Fruit fly (Drosophila melanogaster) whole organism, adult: ENCODE data around the gene CG9263.

Source experiments
- CG11617 ChIP-seq: fragments of 200-800 bp; sonication (Bioruptor generic); optimal IDR thresholded peaks from 2 replicates; lab custom pipeline; 2017; ENCODE audit warnings: mild to moderate bottlenecking, missing biosample characterization, missing genetic modification reagents, missing genetic modification characterization
- CG12768 ChIP-seq: fragments of 200-800 bp; sonication (Bioruptor generic); optimal IDR thresholded peaks from 2 replicates; lab custom pipeline; 2017; ENCODE audit warnings: missing biosample characterization, missing genetic modification characterization, mild to moderate bottlenecking, moderate library complexity, missing genetic modification reagents
- CG14711 ChIP-seq: fragments of 200-800 bp; sonication (Bioruptor generic); optimal IDR thresholded peaks from 2 replicates; lab custom pipeline; 2018; ENCODE audit warnings: missing biosample characterization, mild to moderate bottlenecking, missing genetic modification characterization, moderate library complexity
- CG1620 ChIP-seq: fragments of 200-800 bp; sonication (Bioruptor generic); optimal IDR thresholded peaks from 2 replicates; lab custom pipeline; 2016; ENCODE audit warnings: missing biosample characterization, missing genetic modification characterization
- CG33017 ChIP-seq: fragments of 200-800 bp; sonication (Bioruptor generic); optimal IDR thresholded peaks from 2 replicates; lab custom pipeline; 2018; ENCODE audit warnings: missing biosample characterization, mild to moderate bottlenecking, missing genetic modification characterization, moderate library complexity
- CG5204 ChIP-seq: fragments of 200-800 bp; sonication (Bioruptor generic); optimal IDR thresholded peaks from 2 replicates; lab custom pipeline; 2016; ENCODE audit warnings: missing biosample characterization, missing genetic modification characterization
- CG7045 ChIP-seq: fragments of 200-800 bp; sonication (Bioruptor generic); optimal IDR thresholded peaks from 2 replicates; lab custom pipeline; 2017; ENCODE audit warnings: missing biosample characterization, mild to moderate bottlenecking, missing genetic modification characterization
- CG7101 ChIP-seq: fragments of 200-800 bp; sonication (Bioruptor generic); optimal IDR thresholded peaks from 2 replicates; lab custom pipeline; 2018; ENCODE audit warnings: missing biosample characterization, mild to moderate bottlenecking, missing genetic modification characterization, moderate library complexity
- Clk ChIP-seq: fragments of 200-800 bp; sonication (Bioruptor generic); optimal IDR thresholded peaks from 2 replicates; lab custom pipeline; 2017; ENCODE audit warnings: missing biosample characterization, missing genetic modification characterization
- Crg-1 ChIP-seq: fragments of 200-800 bp; sonication (Bioruptor generic); optimal IDR thresholded peaks from 2 replicates; lab custom pipeline; 2016; ENCODE audit warnings: missing biosample characterization, missing genetic modification characterization
- Hr96 ChIP-seq: fragments of 200-800 bp; sonication (Bioruptor generic); optimal IDR thresholded peaks from 2 replicates; lab custom pipeline; 2016; ENCODE audit warnings: missing biosample characterization, missing genetic modification characterization
- Mnt ChIP-seq: fragments of 200-800 bp; sonication (Bioruptor generic); optimal IDR thresholded peaks from 2 replicates; lab custom pipeline; 2016; ENCODE audit warnings: missing biosample characterization, mild to moderate bottlenecking, missing genetic modification characterization
- bab1 ChIP-seq: fragments of 200-800 bp; sonication (Bioruptor generic); optimal IDR thresholded peaks from 3 replicates; lab custom pipeline; 2019; ENCODE audit warnings: missing biosample characterization, mild to moderate bottlenecking, missing genetic modification characterization, moderate library complexity
- cic ChIP-seq: fragments of 200-800 bp; sonication (Bioruptor generic); optimal IDR thresholded peaks from 2 replicates; lab custom pipeline; 2017; ENCODE audit warnings: missing biosample characterization, mild to moderate bottlenecking, missing genetic modification characterization, moderate library complexity
- cnc ChIP-seq, 2 experiments: fragments of >200 bp; optimal IDR thresholded peaks; 2 replicates each; lab custom pipeline; 2017
- kay ChIP-seq: fragments of 200-800 bp; sonication (Bioruptor generic); peaks from one replicate; lab custom pipeline; 2016; ENCODE audit warnings: missing biosample characterization, missing genetic modification characterization, borderline replicate concordance
- ovo ChIP-seq: fragments of 200-800 bp; sonication (Bioruptor generic); optimal IDR thresholded peaks from 2 replicates; lab custom pipeline; 2016; ENCODE audit warnings: missing biosample characterization, missing genetic modification characterization
- pad ChIP-seq: fragments of 200-800 bp; sonication (Bioruptor generic); optimal IDR thresholded peaks from 3 replicates; lab custom pipeline; 2017; ENCODE audit warnings: missing biosample characterization, missing genetic modification characterization, mild to moderate bottlenecking, moderate library complexity, missing genetic modification reagents
- tj ChIP-seq: fragments of 200-800 bp; sonication (Bioruptor generic); optimal IDR thresholded peaks from 3 replicates; lab custom pipeline; 2017; ENCODE audit warnings: missing biosample characterization, mild to moderate bottlenecking, missing genetic modification characterization, moderate library complexity
- toe ChIP-seq: fragments of 200-800 bp; sonication (Bioruptor generic); optimal IDR thresholded peaks from 2 replicates; lab custom pipeline; 2016; ENCODE audit warnings: missing biosample characterization, missing genetic modification characterization

CG9263 gene

dm6 chr2L:13527541-13527940 is 14.8 kb downstream of the CG9263 start, which contains the start of gene CG33640:
CG33640 (plus strand) TSS chr2L:13527841.
- TF ChIP-seq toe (GFP tag; lab: Kevin White, UChicago), result no peak
- no peak for TF ChIP-seq cic
- no peak for TF ChIP-seq bab1 (GFP tag; lab: Kevin White, UChicago)
- no peak for TF ChIP-seq Clk (GFP tag; lab: Kevin White, UChicago)
- no peak for TF ChIP-seq CG12768 (GFP tag; lab: Kevin White, UChicago)
- TF ChIP-seq Hr96 (GFP tag; lab: Kevin White, UChicago), result no peak
- no peak for TF ChIP-seq CG33017 (tag; lab: Kevin White, UChicago)
- TF ChIP-seq cnc (optimal IDR thresholded peaks at IDR 0.05; lab: Kevin White, UChicago), result no peak
- TF ChIP-seq Crg-1, result no peak
- no peak for TF ChIP-seq pad
- TF ChIP-seq tj, result no peak
- TF ChIP-seq CG11617 (GFP tag; lab: Kevin White, UChicago), result no peak
- no peak for TF ChIP-seq ovo (GFP tag; lab: Kevin White, UChicago)
- TF ChIP-seq Mnt (GFP tag; lab: Kevin White, UChicago), result no peak
- no peak for TF ChIP-seq CG14711

DNA sequence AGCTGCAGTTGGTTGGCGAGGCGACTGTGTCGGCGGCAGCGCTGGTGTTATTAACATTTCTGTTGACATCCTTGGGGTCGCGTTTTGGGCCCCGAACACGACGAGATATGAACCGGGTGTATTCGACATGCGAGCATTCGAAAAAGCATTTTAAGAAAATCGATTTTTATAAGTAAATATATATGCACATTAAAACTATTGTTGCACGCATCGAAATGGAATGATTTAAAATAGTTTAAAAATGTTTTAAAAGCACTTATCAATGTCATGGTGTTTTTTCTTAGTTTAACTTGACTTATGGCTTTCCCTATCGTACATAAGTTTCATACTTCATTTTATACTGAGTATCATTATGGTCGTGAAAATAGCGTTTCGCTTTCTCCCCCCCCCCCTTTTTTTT is 20.6 kb downstream of the CG9263 start:
- TF ChIP-seq CG7101 (tag; lab: Kevin White, UChicago) (no peak), cic (no peak)

DNA sequence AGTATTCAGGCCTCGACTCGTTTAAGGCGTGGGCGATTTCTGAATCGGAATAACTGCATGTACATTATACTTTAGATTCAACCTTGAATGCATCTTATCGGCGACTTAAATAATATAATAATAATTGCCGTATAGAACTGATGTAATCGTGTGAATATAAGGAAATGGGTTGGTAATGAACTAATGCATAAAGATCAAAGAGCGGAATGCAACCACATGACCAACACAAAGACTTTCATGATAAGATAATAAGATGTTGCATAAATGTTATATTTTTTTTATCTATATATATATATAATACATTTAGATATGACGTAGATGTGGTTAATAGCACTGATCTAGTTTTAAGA is 26.7 kb downstream of the CG9263 start:
- TF ChIP-seq kay (GFP tag; lab: Kevin White, UChicago) (peak; percentile 88), bab1 (GFP tag; lab: Kevin White, UChicago) (no peak)

- no peak for TF ChIP-seq Clk (GFP tag; lab: Kevin White, UChicago)
- peak; percentile 3 for TF ChIP-seq CG14711
- no peak for TF ChIP-seq CG7101 (tag; lab: Kevin White, UChicago)
- TF ChIP-seq kay (GFP tag; lab: Kevin White, UChicago), result no peak
- TF ChIP-seq cic, result no peak
- TF ChIP-seq Hr96 (GFP tag; lab: Kevin White, UChicago), result no peak
- no peak for TF ChIP-seq cnc (optimal IDR thresholded peaks at IDR 0.05; lab: Kevin White, UChicago)
- TF ChIP-seq CG12768 (GFP tag; lab: Kevin White, UChicago), result no peak
- no peak for TF ChIP-seq CG5204 (GFP tag; lab: Kevin White, UChicago)
Observed at dm6 chr2L:13514945-13515687, 27.3 kb downstream of the CG9263 start.

DNA sequence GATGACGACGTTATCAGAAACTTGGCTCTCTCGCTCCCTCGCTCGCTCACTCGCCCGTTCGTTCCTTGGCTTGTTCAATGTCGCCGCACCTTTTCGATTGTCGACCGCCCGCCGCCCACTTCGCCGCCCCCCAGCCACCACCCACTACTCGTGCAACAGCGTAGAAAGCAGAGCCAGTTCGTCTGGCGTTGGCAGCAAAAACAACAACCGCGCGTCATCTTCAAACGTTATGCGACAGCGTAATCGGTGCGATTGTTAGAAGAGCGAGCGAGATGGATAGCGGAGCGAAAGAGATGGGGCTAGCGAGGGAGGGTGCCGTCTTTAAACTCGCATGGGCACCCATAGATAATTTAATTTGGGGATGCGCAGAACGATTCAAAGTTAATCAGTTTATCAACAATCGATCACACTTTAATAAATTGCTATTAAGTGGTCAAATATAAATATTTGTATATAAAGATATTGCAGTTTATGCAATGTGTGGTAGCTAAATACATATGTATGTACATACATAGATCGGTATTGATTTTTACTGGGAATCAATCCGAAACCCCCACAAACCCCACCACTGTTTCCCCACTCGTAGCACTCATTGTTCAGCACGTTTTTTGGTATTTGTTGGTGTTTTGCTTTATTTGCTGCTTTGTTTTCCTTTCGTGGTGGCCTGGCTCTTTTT is 28.0 kb downstream of the CG9263 start:
- peak; percentile 90 for TF ChIP-seq CG7101 (tag; lab: Kevin White, UChicago)
- peak; percentile 77 for TF ChIP-seq CG5204 (GFP tag; lab: Kevin White, UChicago)
- TF ChIP-seq cnc (optimal IDR thresholded peaks at IDR 0.05; lab: Kevin White, UChicago), result no peak
- peak; percentile 57 for TF ChIP-seq tj
- peak; percentile 86 for TF ChIP-seq cic
- peak; percentile 54 for TF ChIP-seq Hr96 (GFP tag; lab: Kevin White, UChicago)
- peak; percentile 89 for TF ChIP-seq CG11617 (GFP tag; lab: Kevin White, UChicago)
- TF ChIP-seq Mnt (GFP tag; lab: Kevin White, UChicago), result peak; percentile 70
- peak; percentile 24 for TF ChIP-seq Clk (GFP tag; lab: Kevin White, UChicago)
- peak; percentile 42 for TF ChIP-seq ovo (GFP tag; lab: Kevin White, UChicago)
- peak; percentile 79 for TF ChIP-seq CG14711
- TF ChIP-seq pad, result peak; percentile 62
- peak; percentile 60 for TF ChIP-seq CG7045
- TF ChIP-seq Crg-1, result peak; percentile 86
- peak; percentile 87 for TF ChIP-seq CG12768 (GFP tag; lab: Kevin White, UChicago)
- peak; percentile 93 for TF ChIP-seq kay (GFP tag; lab: Kevin White, UChicago)
- TF ChIP-seq CG33017 (tag; lab: Kevin White, UChicago), result peak; percentile 91
- peak; percentile 18 for TF ChIP-seq toe (GFP tag; lab: Kevin White, UChicago)
- TF ChIP-seq bab1 (GFP tag; lab: Kevin White, UChicago), result peak; percentile 72
- peak; percentile 65 for TF ChIP-seq CG1620 (GFP tag; lab: Kevin White, UChicago)

DNA sequence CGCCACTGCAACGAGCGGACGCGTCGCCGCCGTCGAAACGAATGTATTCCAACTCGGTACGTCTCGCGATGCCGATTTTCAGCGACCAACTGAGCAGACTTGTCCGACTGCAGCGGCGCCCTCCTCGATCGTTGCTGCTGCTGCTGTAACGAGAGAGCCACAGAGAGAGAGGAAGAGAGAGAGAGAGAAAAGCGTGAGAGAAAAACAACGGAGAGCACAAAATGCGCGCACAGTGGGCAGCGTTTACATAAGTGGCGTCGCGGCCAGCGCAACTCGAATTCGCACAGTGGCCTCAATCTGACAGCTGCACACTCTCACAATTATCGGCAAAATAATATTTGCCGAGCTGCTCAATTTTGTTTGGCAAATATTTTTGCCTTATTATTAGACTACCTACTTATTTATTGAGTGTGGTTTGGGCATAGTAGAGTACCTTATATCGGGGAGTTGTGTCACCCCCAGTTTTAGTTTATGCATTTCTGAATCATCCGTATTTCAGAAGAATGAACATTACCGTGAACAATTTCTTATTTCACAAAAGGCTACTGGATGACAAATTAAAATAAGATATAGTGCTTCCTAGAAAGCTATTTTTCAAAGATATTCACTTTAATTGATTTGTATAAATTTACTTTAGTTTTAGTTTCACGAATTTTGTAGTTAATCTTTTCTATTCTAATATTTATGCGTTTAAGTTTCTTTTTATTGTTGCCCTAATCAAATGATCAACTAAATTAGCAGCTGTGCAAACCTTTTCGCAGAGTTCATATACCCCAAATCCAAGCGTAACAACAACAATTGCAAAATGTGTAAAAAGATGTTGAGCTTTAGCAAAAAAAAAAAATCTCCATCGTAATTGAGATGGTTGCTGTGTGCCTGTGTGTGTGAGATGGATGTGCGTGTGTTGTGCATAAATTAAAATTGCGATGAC is 28.8 kb downstream of the CG9263 start:
- peak; percentile 87 for TF ChIP-seq kay (GFP tag; lab: Kevin White, UChicago)
- TF ChIP-seq CG33017 (tag; lab: Kevin White, UChicago), result peak; percentile 33
- peak; percentile 27 for TF ChIP-seq Clk (GFP tag; lab: Kevin White, UChicago)
- TF ChIP-seq CG12768 (GFP tag; lab: Kevin White, UChicago), result no peak
- TF ChIP-seq cnc (optimal IDR thresholded peaks at IDR 0.05; lab: Kevin White, UChicago), result no peak
- peak; percentile 31 for TF ChIP-seq CG7045
- no peak for TF ChIP-seq ovo (GFP tag; lab: Kevin White, UChicago)
- TF ChIP-seq Crg-1, result peak; percentile 21
- peak; percentile 63 for TF ChIP-seq CG11617 (GFP tag; lab: Kevin White, UChicago)
- peak; percentile 82 for TF ChIP-seq CG5204 (GFP tag; lab: Kevin White, UChicago)
- peak; percentile 34 for TF ChIP-seq CG1620 (GFP tag; lab: Kevin White, UChicago)
- no peak for TF ChIP-seq CG14711
- peak; percentile 32 for TF ChIP-seq Mnt (GFP tag; lab: Kevin White, UChicago)
- TF ChIP-seq cic, result no peak
- peak; percentile 40 for TF ChIP-seq Hr96 (GFP tag; lab: Kevin White, UChicago)
- TF ChIP-seq pad, result peak; percentile 12
- peak; percentile 29 for TF ChIP-seq CG7101 (tag; lab: Kevin White, UChicago)
- TF ChIP-seq tj, result no peak
- peak; percentile 7 for TF ChIP-seq bab1 (GFP tag; lab: Kevin White, UChicago)
- TF ChIP-seq toe (GFP tag; lab: Kevin White, UChicago), result peak; percentile 69
